Worm (Caenorhabditis elegans) whole organism, L1 larva: ENCODE measurements around the gene str-37.

Experiments used
- C04F5.9 ChIP-seq: sonication (generic microtip); optimal IDR thresholded peaks from 2 replicates; lab custom pipeline; 2016; ENCODE audit warnings: missing genetic modification characterization, missing compliant biosample characterization
- C16A3.4 ChIP-seq: fragments of 150-350 bp; optimal IDR thresholded peaks from 2 replicates; lab custom pipeline; 2014; ENCODE audit warnings: missing biosample characterization, missing genetic modification characterization
- C34B4.2 ChIP-seq: sonication (generic microtip); optimal IDR thresholded peaks from 2 replicates; lab custom pipeline; 2017; ENCODE audit warnings: mild to moderate bottlenecking, missing genetic modification characterization, missing compliant biosample characterization
- F16B12.6 ChIP-seq: fragments of 150-350 bp; optimal IDR thresholded peaks from 2 replicates; lab custom pipeline; 2014; ENCODE audit warnings: missing biosample characterization, missing genetic modification characterization
- aha-1 ChIP-seq: fragments of 150-350 bp; optimal IDR thresholded peaks from 2 replicates; lab custom pipeline; 2014; ENCODE audit warnings: missing biosample characterization, missing genetic modification characterization
- alr-1 ChIP-seq: fragments of 200-800 bp; sonication (Bioruptor generic); optimal IDR thresholded peaks from 2 replicates; lab custom pipeline; 2018; ENCODE audit warnings: borderline replicate concordance, mild to moderate bottlenecking, missing genetic modification characterization, missing compliant biosample characterization
- ama-1 ChIP-seq: fragments of 150-350 bp; optimal IDR thresholded peaks from 2 replicates; lab custom pipeline; 2014
- blmp-1 ChIP-seq: fragments of 150-350 bp; optimal IDR thresholded peaks from 2 replicates; lab custom pipeline; 2014; ENCODE audit warnings: missing biosample characterization, missing genetic modification characterization
- ceh-8 ChIP-seq: fragments of 200-800 bp; sonication (Bioruptor generic); optimal IDR thresholded peaks from 2 replicates; lab custom pipeline; 2018; ENCODE audit warnings: mild to moderate bottlenecking, missing genetic modification characterization, moderate library complexity, missing compliant biosample characterization
- ceh-88 ChIP-seq: fragments of 200-800 bp; sonication (Bioruptor generic); IDR thresholded peaks from 2 replicates; pipeline ENCODE4 v1.3.6; 2022; ENCODE audit warnings: missing genetic modification characterization, missing compliant biosample characterization
- ces-1 ChIP-seq: fragments of 150-350 bp; optimal IDR thresholded peaks from 2 replicates; lab custom pipeline; 2014; ENCODE audit warnings: missing biosample characterization, missing genetic modification reagents, missing genetic modification characterization
- dpl-1 ChIP-seq, 3 experiments: fragments of 150-350 bp in 2 of 3; sonication (generic microtip) in 1 of 3; optimal IDR thresholded peaks; 2 replicates each; lab custom pipeline; 2014 to 2017; ENCODE audit warnings: missing biosample characterization in 3 of 3, missing genetic modification characterization in 3 of 3, missing genetic modification reagents in 3 of 3
- dsc-1 ChIP-seq: sonication (generic microtip); optimal IDR thresholded peaks from 2 replicates; lab custom pipeline; 2016; ENCODE audit warnings: mild to moderate bottlenecking, missing genetic modification characterization, missing compliant biosample characterization
- efl-1 ChIP-seq, 4 experiments: fragments of 150-350 bp; optimal IDR thresholded peaks in 3 of 4; peaks in 1 of 4; 1 replicate in 1 of 4; 2 replicates in 3 of 4; lab custom pipeline; 2014; ENCODE audit warnings: missing biosample characterization in 2 of 4, missing genetic modification characterization in 2 of 4, missing genetic modification reagents in 2 of 4
- elt-3 ChIP-seq, 6 experiments: fragments of 150-350 bp in 1 of 6; sonication (generic microtip); optimal IDR thresholded peaks; 2 replicates each; lab custom pipeline; 2017 to 2018; ENCODE audit warnings: missing biosample characterization in 6 of 6, missing genetic modification characterization in 6 of 6, inconsistent platforms in 1 of 6
- ets-5 ChIP-seq: fragments of 200-800 bp; sonication (Bioruptor generic); IDR thresholded peaks from 2 replicates; pipeline ENCODE4 v1.3.6; 2022; ENCODE audit warnings: missing genetic modification characterization, missing compliant biosample characterization
- fkh-8 ChIP-seq: sonication (generic microtip); optimal IDR thresholded peaks from 2 replicates; lab custom pipeline; 2016; ENCODE audit warnings: mild to moderate bottlenecking, missing genetic modification characterization, missing compliant biosample characterization
- fos-1 ChIP-seq: fragments of 150-350 bp; optimal IDR thresholded peaks from 2 replicates; lab custom pipeline; 2014; ENCODE audit warnings: missing biosample characterization, missing genetic modification characterization
- grh-1 ChIP-seq: fragments of 200-800 bp; sonication (Bioruptor generic); IDR thresholded peaks from 2 replicates; pipeline ENCODE4 v1.3.6; 2022; ENCODE audit warnings: missing genetic modification reagents, missing genetic modification characterization, missing compliant biosample characterization
- hlh-17 ChIP-seq: fragments of 200-800 bp; sonication (Bioruptor generic); optimal IDR thresholded peaks from 2 replicates; lab custom pipeline; 2018; ENCODE audit warnings: missing genetic modification characterization, mild to moderate bottlenecking, missing compliant biosample characterization, moderate library complexity, borderline replicate concordance
- hpl-2 ChIP-seq: fragments of 150-350 bp; optimal IDR thresholded peaks from 2 replicates; lab custom pipeline; 2014; ENCODE audit warnings: missing biosample characterization, missing genetic modification reagents, missing genetic modification characterization
- lin-13 ChIP-seq: fragments of 150-350 bp; optimal IDR thresholded peaks from 2 replicates; lab custom pipeline; 2014; ENCODE audit warnings: missing biosample characterization, missing genetic modification reagents, missing genetic modification characterization
- lin-14 ChIP-seq: fragments of 200-800 bp; sonication (Bioruptor generic); optimal IDR thresholded peaks from 2 replicates; lab custom pipeline; 2018; ENCODE audit warnings: mild to moderate bottlenecking, missing genetic modification characterization, moderate library complexity, missing compliant biosample characterization
- lin-35 ChIP-seq, 2 experiments: fragments of 150-350 bp; optimal IDR thresholded peaks; 2 replicates each; lab custom pipeline; 2014; ENCODE audit warnings: missing biosample characterization in 2 of 2, missing genetic modification characterization in 2 of 2, missing genetic modification reagents in 2 of 2
- lsy-2 ChIP-seq, 2 experiments: fragments of 150-350 bp; optimal IDR thresholded peaks; 2 replicates each; lab custom pipeline; 2014; ENCODE audit warnings: missing biosample characterization in 2 of 2, missing genetic modification characterization in 2 of 2
- mab-9 ChIP-seq: fragments of 200-800 bp; sonication (Bioruptor generic); IDR thresholded peaks from 2 replicates; pipeline ENCODE4 v1.3.6; 2022; ENCODE audit warnings: missing genetic modification reagents, missing genetic modification characterization, missing compliant biosample characterization
- mdl-1 ChIP-seq, 2 experiments: fragments of 150-350 bp; optimal IDR thresholded peaks; 2 replicates each; lab custom pipeline; 2014 to 2017; ENCODE audit warnings: missing biosample characterization in 2 of 2, missing genetic modification characterization in 2 of 2, inconsistent platforms in 1 of 2
- mef-2 ChIP-seq: fragments of 150-350 bp; optimal IDR thresholded peaks from 2 replicates; lab custom pipeline; 2014; ENCODE audit warnings: missing biosample characterization, missing genetic modification characterization
- mep-1 ChIP-seq: fragments of 150-350 bp; optimal IDR thresholded peaks from 2 replicates; lab custom pipeline; 2014; ENCODE audit warnings: missing biosample characterization, missing genetic modification characterization
- nhr-11 ChIP-seq: fragments of 150-350 bp; optimal IDR thresholded peaks from 2 replicates; lab custom pipeline; 2014; ENCODE audit warnings: missing biosample characterization, missing genetic modification characterization
- nhr-12 ChIP-seq: sonication (generic microtip); optimal IDR thresholded peaks from 2 replicates; lab custom pipeline; 2017; ENCODE audit warnings: missing biosample characterization, missing genetic modification characterization
- nhr-20 ChIP-seq: sonication (generic microtip); optimal IDR thresholded peaks from 2 replicates; lab custom pipeline; 2016; ENCODE audit warnings: mild to moderate bottlenecking, missing genetic modification characterization, missing compliant biosample characterization
- nhr-47 ChIP-seq: sonication (generic microtip); optimal IDR thresholded peaks from 2 replicates; lab custom pipeline; 2016; ENCODE audit warnings: mild to moderate bottlenecking, missing genetic modification characterization, moderate library complexity, missing compliant biosample characterization
- nhr-71 ChIP-seq: sonication (generic microtip); optimal IDR thresholded peaks from 2 replicates; lab custom pipeline; 2016; ENCODE audit warnings: mild to moderate bottlenecking, missing genetic modification characterization, moderate library complexity, missing compliant biosample characterization
- nhr-85 ChIP-seq: sonication (generic microtip); peaks from one replicate; lab custom pipeline; 2016; ENCODE audit warnings: missing genetic modification characterization, inconsistent platforms, missing compliant biosample characterization
- nhr-90 ChIP-seq: sonication (generic microtip); optimal IDR thresholded peaks from 2 replicates; lab custom pipeline; 2016; ENCODE audit warnings: mild to moderate bottlenecking, missing genetic modification characterization, missing compliant biosample characterization; ENCODE audit not compliant: poor library complexity
- pax-3 ChIP-seq: fragments of 200-800 bp; sonication (Bioruptor generic); optimal IDR thresholded peaks from 2 replicates; lab custom pipeline; 2018; ENCODE audit warnings: mild to moderate bottlenecking, missing genetic modification characterization, moderate library complexity, missing compliant biosample characterization
- pqm-1 ChIP-seq: sonication (generic microtip); optimal IDR thresholded peaks from 3 replicates; lab custom pipeline; 2017; ENCODE audit warnings: missing biosample characterization, missing genetic modification characterization
- rnt-1 ChIP-seq: sonication (generic microtip); optimal IDR thresholded peaks from 2 replicates; lab custom pipeline; 2016; ENCODE audit warnings: mild to moderate bottlenecking, missing genetic modification characterization, moderate library complexity, missing compliant biosample characterization
- skn-1 ChIP-seq: fragments of 150-350 bp; optimal IDR thresholded peaks from 2 replicates; lab custom pipeline; 2014; ENCODE audit warnings: missing biosample characterization, missing genetic modification characterization
- snu-23 ChIP-seq: sonication (generic microtip); optimal IDR thresholded peaks from 2 replicates; lab custom pipeline; 2016; ENCODE audit warnings: missing genetic modification characterization, missing compliant biosample characterization
- sox-4 ChIP-seq: sonication (generic microtip); optimal IDR thresholded peaks from 2 replicates; lab custom pipeline; 2016; ENCODE audit warnings: missing genetic modification characterization, missing compliant biosample characterization
- sptf-1 ChIP-seq: fragments of 150-350 bp; optimal IDR thresholded peaks from 2 replicates; lab custom pipeline; 2014; ENCODE audit warnings: missing biosample characterization, missing genetic modification characterization
- swsn-7 ChIP-seq: sonication (generic microtip); optimal IDR thresholded peaks from 2 replicates; lab custom pipeline; 2016; ENCODE audit warnings: missing genetic modification characterization, missing compliant biosample characterization
- unc-130 ChIP-seq: fragments of 150-350 bp; optimal IDR thresholded peaks from 2 replicates; lab custom pipeline; 2017; ENCODE audit warnings: missing biosample characterization, missing genetic modification characterization, inconsistent platforms
- unc-30 ChIP-seq: sonication (generic microtip); optimal IDR thresholded peaks from 2 replicates; lab custom pipeline; 2017; ENCODE audit warnings: missing biosample characterization, missing genetic modification characterization
- unc-62 ChIP-seq: fragments of 150-350 bp; optimal IDR thresholded peaks from 2 replicates; lab custom pipeline; 2014; ENCODE audit warnings: missing biosample characterization, missing genetic modification reagents, missing genetic modification characterization
- unc-98 ChIP-seq: fragments of 200-800 bp; sonication (Bioruptor generic); IDR thresholded peaks from 2 replicates; pipeline ENCODE4 v1.3.6; 2022; ENCODE audit warnings: missing genetic modification characterization, missing compliant biosample characterization
- vab-15 ChIP-seq: sonication (generic microtip); optimal IDR thresholded peaks from 2 replicates; lab custom pipeline; 2017; ENCODE audit warnings: missing genotype, mild to moderate bottlenecking, missing genetic modification characterization, missing compliant biosample characterization
- zip-4 ChIP-seq: fragments of 200-800 bp; sonication (Bioruptor generic); optimal IDR thresholded peaks from 2 replicates; lab custom pipeline; 2018; ENCODE audit warnings: mild to moderate bottlenecking, missing genetic modification characterization, moderate library complexity, missing compliant biosample characterization
- ztf-4 ChIP-seq: fragments of 150-350 bp; optimal IDR thresholded peaks from 2 replicates; lab custom pipeline; 2014; ENCODE audit warnings: missing biosample characterization, missing genetic modification characterization

str-37 gene

ce11 chrV:13375861-13376260, 48.3 kb downstream of the str-37 start:
- TF ChIP-seq C16A3.4 (peak; percentile 14), lin-35 (GFP tag; optimal IDR thresholded peaks at IDR 0.05; lab: Kevin White, UChicago) (no peak), hlh-17 (GFP tag; lab: Kevin White, UChicago) (no peak), pqm-1 (tag; lab: Kevin White, UChicago) (no peak), lsy-2 (tag; optimal IDR thresholded peaks at IDR 0.05; lab: Kevin White, UChicago) (peak in 1 of 2 experiments; percentile 70), rnt-1 (tag; lab: Kevin White, UChicago) (peak; percentile 19), F16B12.6 (no peak), grh-1 (peak; percentile 94), vab-15 (tag; lab: Kevin White, UChicago) (no peak), nhr-85 (peak; percentile 95), lin-14 (GFP tag; lab: Kevin White, UChicago) (peak; percentile 83), nhr-20 (tag; lab: Kevin White, UChicago) (peak; percentile 38), nhr-71 (tag; lab: Kevin White, UChicago) (peak; percentile 19), fos-1 (tag; lab: Kevin White, UChicago) (no peak), ceh-8 (no peak), C04F5.9 (tag; lab: Kevin White, UChicago) (no peak), sptf-1 (tag; lab: Kevin White, UChicago) (no peak), unc-62 (GFP tag; lab: Kevin White, UChicago) (no peak), nhr-47 (tag; lab: Kevin White, UChicago) (peak; percentile 2), elt-3 (tag; optimal IDR thresholded peaks at IDR 0.05; lab: Kevin White, UChicago) (peak in 1 of 6 experiments; percentile 12), snu-23 (GFP tag; lab: Kevin White, UChicago) (peak; percentile 30), dpl-1 (GFP tag; optimal IDR thresholded peaks at IDR 0.05; lab: Kevin White, UChicago) (peak in 1 of 3 experiments; percentile 1), mep-1 (peak; percentile 55), blmp-1 (peak; percentile 71), efl-1 (optimal IDR thresholded peaks at IDR 0.05; lab: Kevin White, UChicago) (no peak), efl-1 (GFP tag; optimal IDR thresholded peaks at IDR 0.05 in 1 of 2; lab: Kevin White, UChicago) (no peak), nhr-90 (tag; lab: Kevin White, UChicago) (peak; percentile 26), ets-5 (GFP tag; lab: Robert Waterston, UW) (no peak), fkh-8 (tag; lab: Kevin White, UChicago) (no peak)
- TF ChIP-seq, all 84 proteins: peak for 15

DNA sequence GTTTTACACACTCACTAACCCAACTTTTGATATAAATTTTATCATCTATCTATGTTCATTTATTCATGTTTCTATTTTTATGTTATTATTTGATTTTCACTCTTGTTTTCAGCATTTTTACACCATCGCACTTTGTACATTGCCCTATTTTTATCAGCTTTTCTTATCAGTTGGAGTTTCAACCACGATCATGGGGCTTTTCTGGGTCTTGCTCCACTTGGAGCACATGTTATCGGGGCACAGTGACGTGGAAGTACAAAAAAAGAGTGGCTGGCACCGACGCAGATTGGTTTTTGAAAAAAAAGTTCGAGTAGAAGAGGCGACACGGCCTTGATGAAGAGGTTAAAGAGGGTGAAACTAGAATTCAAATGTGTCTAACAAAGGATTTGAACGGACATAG, 49.6 kb downstream of the str-37 start:
- TF ChIP-seq ces-1 (GFP tag; lab: Kevin White, UChicago) (no peak), unc-130 (tag; lab: Kevin White, UChicago) (no peak), pax-3 (tag; lab: Kevin White, UChicago) (peak; percentile 26), dsc-1 (tag; lab: Kevin White, UChicago) (no peak), mab-9 (GFP tag; lab: Robert Waterston, UW) (no peak), F16B12.6 (no peak), zip-4 (GFP tag; lab: Kevin White, UChicago) (no peak), nhr-11 (tag; lab: Kevin White, UChicago) (no peak), lin-13 (GFP tag; lab: Kevin White, UChicago) (no peak), C34B4.2 (no peak), skn-1 (tag; lab: Kevin White, UChicago) (no peak), hpl-2 (GFP tag; lab: Kevin White, UChicago) (no peak), nhr-12 (tag; lab: Kevin White, UChicago) (no peak), C04F5.9 (tag; lab: Kevin White, UChicago) (no peak), nhr-71 (tag; lab: Kevin White, UChicago) (peak; percentile 37), mef-2 (tag; lab: Kevin White, UChicago) (no peak), pqm-1 (tag; lab: Kevin White, UChicago) (no peak), aha-1 (tag; lab: Kevin White, UChicago) (no peak), hlh-17 (GFP tag; lab: Kevin White, UChicago) (no peak), nhr-90 (tag; lab: Kevin White, UChicago) (peak; percentile 16), alr-1 (tag; lab: Kevin White, UChicago) (no peak), unc-30 (no peak), ceh-88 (no peak), mdl-1 (tag; optimal IDR thresholded peaks at IDR 0.05; lab: Kevin White, UChicago) (no peak), blmp-1 (no peak), swsn-7 (no peak), unc-98 (GFP tag; lab: Robert Waterston, UW) (no peak), mep-1 (no peak), ztf-4 (tag; lab: Kevin White, UChicago) (no peak), sox-4 (tag; lab: Kevin White, UChicago) (no peak), elt-3 (tag; optimal IDR thresholded peaks at IDR 0.05; lab: Kevin White, UChicago) (no peak), ama-1 (lab: Kevin White, UChicago) (no peak), nhr-47 (tag; lab: Kevin White, UChicago) (no peak)
